Worm (Caenorhabditis elegans): ENCODE measurements around the gene Y57E12B.1.

Gene Y57E12B.1

DNA sequence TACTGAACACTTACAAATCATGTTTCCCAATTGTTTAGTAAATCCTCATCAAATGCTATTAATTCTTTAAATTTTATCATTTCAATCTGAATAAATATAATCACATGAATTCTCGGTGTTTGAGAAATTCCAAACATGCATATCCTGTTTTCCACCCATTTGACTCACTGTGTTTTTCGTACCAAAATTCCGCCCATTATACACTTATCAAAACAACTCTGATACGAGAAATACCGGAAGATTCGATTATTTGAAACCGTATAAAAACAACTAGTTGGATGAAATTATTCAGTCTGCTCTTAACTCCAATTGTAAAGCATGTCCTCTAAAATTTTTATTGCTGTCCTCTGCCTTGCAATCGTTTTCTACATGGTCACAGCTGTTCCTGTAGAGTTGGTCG, at the start of gene Y57E12B.1:
TSS of gene Y57E12B.1 (plus strand) at position 301 of the 400 bp plus-strand sequence.
- TF ChIP-seq cnd-1 (tag; optimal IDR thresholded peaks at IDR 0.05) (no peak), lsy-2 (tag; optimal IDR thresholded peaks at IDR 0.05) (no peak), tbx-8 (GFP tag; optimal IDR thresholded peaks at IDR 0.05) (no peak)

DNA sequence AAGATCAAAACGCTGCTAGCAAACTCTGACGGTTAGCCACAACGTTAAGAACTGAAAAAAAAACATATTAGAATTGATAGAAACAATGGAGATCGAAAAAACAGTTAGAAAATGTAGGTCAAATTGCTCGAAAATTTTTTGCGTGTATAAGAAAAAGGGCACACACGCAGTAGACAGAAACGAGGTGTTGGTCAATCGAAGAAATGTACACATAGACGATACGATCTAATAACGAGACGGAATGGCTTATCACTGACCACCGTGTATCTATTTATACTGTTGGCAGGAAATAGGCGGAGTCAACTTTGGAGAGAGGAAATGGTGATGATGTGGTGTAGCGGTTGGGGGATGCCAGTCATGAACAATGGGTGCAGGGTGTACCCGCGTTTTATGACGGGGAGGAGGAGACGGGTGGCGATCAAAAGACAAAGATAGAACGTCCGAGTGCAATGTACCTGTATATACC, 48.1 kb upstream of the Y57E12B.1 start, which contains the start of gene odc-1:
TSS of gene odc-1 (minus strand) at position 51 of the 466 bp plus-strand sequence.
- TF ChIP-seq zip-8 (tag; optimal IDR thresholded peaks at IDR 0.05) (no peak), mep-1 (tag; optimal IDR thresholded peaks at IDR 0.05) (no peak), nhr-237 (tag; optimal IDR thresholded peaks at IDR 0.05) (no peak), pha-4 (tag; optimal IDR thresholded peaks at IDR 0.05) (no peak), sem-2 (GFP tag; optimal IDR thresholded peaks at IDR 0.05) (no peak), ceh-83 (GFP tag; optimal IDR thresholded peaks at IDR 0.05) (no peak), ham-2 (GFP tag; optimal IDR thresholded peaks at IDR 0.05) (no peak), blmp-1 (tag; optimal IDR thresholded peaks at IDR 0.05) (no peak), mab-5 (tag; optimal IDR thresholded peaks at IDR 0.05) (no peak), tbx-8 (GFP tag; optimal IDR thresholded peaks at IDR 0.05) (no peak), lsy-2 (tag; optimal IDR thresholded peaks at IDR 0.05) (no peak), cnd-1 (tag; optimal IDR thresholded peaks at IDR 0.05) (no peak)

DNA sequence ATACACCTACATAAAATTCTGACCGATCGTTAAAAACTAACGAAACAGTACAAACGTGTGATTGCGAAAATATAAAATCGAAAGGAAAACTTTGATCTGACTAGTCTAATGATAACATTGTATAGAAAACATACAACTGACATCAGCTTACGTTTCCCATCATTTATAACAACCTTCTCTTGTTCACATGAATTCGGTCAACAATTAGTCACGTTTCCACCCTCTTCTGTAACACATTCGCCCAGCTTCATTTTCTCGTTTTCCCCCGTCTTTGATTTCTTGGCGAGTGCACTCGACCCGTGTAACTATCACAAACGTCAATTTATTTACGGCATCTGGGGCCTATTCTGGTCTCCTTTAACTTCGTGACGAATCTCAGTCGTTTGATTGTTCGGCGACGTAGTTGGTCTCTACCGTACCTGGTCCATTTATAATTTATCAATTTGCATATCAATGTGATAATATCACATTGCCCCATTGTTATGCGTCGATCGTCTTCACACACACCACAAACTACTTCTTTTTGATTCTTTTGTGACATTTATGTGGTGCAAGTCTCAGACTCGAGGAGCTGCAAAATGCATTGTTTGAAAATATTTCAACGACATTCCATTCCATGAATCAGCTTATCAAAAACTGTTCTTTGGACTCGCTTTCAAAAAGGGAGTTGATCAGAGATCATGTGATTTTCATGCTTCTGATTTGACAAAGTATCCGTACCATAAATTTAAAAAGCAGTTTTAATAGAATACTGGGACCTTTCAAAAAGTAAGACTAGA, 47.3 kb upstream of the Y57E12B.1 start:
- TF ChIP-seq tbx-8 (GFP tag; optimal IDR thresholded peaks at IDR 0.05) (no peak), ces-1 (GFP tag; optimal IDR thresholded peaks at IDR 0.05) (no peak), flh-1 (GFP tag; optimal IDR thresholded peaks at IDR 0.05) (no peak), lin-32 (GFP tag; optimal IDR thresholded peaks at IDR 0.05) (no peak), hlh-1 (tag; optimal IDR thresholded peaks at IDR 0.05) (no peak), nhr-2 (tag; optimal IDR thresholded peaks at IDR 0.05) (no peak), sem-2 (GFP tag; optimal IDR thresholded peaks at IDR 0.05) (no peak), unc-120 (tag; optimal IDR thresholded peaks at IDR 0.05; ENCODE audit: poor library complexity, severe bottlenecking) (no peak), sptf-1 (tag; optimal IDR thresholded peaks at IDR 0.05) (no peak), M03D4.4 (tag; optimal IDR thresholded peaks at IDR 0.05) (no peak), ztf-11 (tag; optimal IDR thresholded peaks at IDR 0.05) (no peak), nhr-237 (tag; optimal IDR thresholded peaks at IDR 0.05) (no peak), zip-8 (tag; optimal IDR thresholded peaks at IDR 0.05) (no peak), ham-2 (GFP tag; optimal IDR thresholded peaks at IDR 0.05) (no peak), ceh-39 (tag; optimal IDR thresholded peaks at IDR 0.05) (no peak), snpc-4 (tag; optimal IDR thresholded peaks at IDR 0.05) (no peak)

DNA sequence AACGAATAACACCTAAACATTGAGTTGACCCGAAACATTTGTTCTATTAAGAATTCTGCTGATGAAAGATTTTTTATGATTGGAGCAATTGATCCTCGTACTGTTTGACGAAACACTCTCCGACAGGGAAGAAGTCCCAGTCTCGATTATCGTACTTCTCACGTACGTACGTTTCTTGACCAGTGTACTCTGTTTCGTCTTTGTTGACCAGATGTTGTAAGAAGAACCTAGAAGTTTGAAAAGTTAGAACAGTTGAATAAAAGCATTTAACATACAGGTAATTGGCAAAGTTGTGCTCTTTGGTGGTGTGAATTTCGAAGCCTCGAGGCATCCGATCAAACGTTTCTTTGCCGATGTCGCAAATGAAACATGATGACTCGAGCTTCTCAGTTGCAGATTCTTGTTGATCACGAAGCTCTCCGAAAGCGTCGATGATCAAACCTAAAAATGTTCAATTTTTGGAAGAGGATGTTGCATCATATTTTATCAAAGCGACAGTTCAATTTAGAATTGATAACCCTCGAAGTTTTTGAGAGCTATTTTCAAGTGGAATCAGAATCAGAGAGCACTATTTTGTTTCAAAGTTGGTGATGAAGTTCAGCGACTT, 46.3 kb upstream of the Y57E12B.1 start:
- TF ChIP-seq sptf-1 (tag; optimal IDR thresholded peaks at IDR 0.05) (no peak), sem-2 (GFP tag; optimal IDR thresholded peaks at IDR 0.05) (no peak), unc-120 (tag; optimal IDR thresholded peaks at IDR 0.05; ENCODE audit: poor library complexity, severe bottlenecking) (no peak), elt-3 (tag; optimal IDR thresholded peaks at IDR 0.05) (no peak), nhr-2 (tag; optimal IDR thresholded peaks at IDR 0.05) (no peak), blmp-1 (tag; optimal IDR thresholded peaks at IDR 0.05) (no peak), lin-13 (tag; optimal IDR thresholded peaks at IDR 0.05) (no peak), ham-2 (GFP tag; optimal IDR thresholded peaks at IDR 0.05) (no peak), drap-1 (GFP tag; optimal IDR thresholded peaks at IDR 0.05) (no peak), ceh-39 (tag; optimal IDR thresholded peaks at IDR 0.05) (no peak), ceh-43 (GFP tag; optimal IDR thresholded peaks at IDR 0.05) (no peak), unc-39 (tag; optimal IDR thresholded peaks at IDR 0.05) (no peak), snpc-4 (tag; optimal IDR thresholded peaks at IDR 0.05) (no peak), ceh-83 (GFP tag; optimal IDR thresholded peaks at IDR 0.05) (no peak), mls-2 (tag; optimal IDR thresholded peaks at IDR 0.05) (no peak), bed-3 (GFP tag; optimal IDR thresholded peaks at IDR 0.05) (no peak), cnd-1 (tag; optimal IDR thresholded peaks at IDR 0.05) (no peak), lin-32 (GFP tag; optimal IDR thresholded peaks at IDR 0.05) (no peak), nhr-28 (tag; optimal IDR thresholded peaks at IDR 0.05) (no peak), tbx-8 (GFP tag; optimal IDR thresholded peaks at IDR 0.05) (no peak)

Data from whole organism, mixed stage, embryonic.